Fruit fly (Drosophila melanogaster): ENCODE results near the gene CG14377.

DNA sequence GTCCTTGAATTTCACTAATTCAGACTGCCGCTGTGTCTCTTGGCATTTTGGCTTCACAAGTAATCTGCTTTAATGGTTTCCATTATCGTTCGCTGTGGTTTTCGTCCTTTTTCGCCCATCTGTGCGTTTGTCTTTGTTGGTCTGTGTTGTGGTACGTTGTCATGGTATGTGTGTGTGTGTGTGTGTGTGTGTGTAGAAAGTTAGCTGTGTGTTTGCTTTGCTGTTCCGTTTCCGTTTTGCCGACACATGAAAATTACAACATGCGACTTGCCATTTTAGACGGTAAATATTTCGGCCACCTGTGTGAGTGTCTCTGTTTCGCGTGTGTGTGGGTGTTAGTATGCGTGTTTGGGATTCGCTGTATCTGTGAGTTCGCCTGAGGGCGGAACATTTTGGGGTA is 40.7 kb upstream of the CG14377 start:
- TF ChIP-seq CG8478 (optimal IDR thresholded peaks at IDR 0.05) (no peak), CTCF (optimal IDR thresholded peaks at IDR 0.05) (no peak)

Data from S2 (cell line).